Worm (Caenorhabditis elegans): ENCODE measurements around the gene ckr-2.

ce11 chrIII:1987693-1988092 is 33.7 kb downstream of the ckr-2 start, which contains the start of gene Y39A3B.8:
- TF ChIP-seq nhr-77 (tag; optimal IDR thresholded peaks at IDR 0.05) (no peak), unc-62 (GFP tag; optimal IDR thresholded peaks at IDR 0.05) (no peak), pqm-1 (tag; optimal IDR thresholded peaks at IDR 0.05) (no peak), pha-4 (tag; optimal IDR thresholded peaks at IDR 0.05) (no peak), lin-39 (tag; optimal IDR thresholded peaks at IDR 0.05) (no peak), elt-1 (tag; optimal IDR thresholded peaks at IDR 0.05) (no peak), eor-1 (tag; optimal IDR thresholded peaks at IDR 0.05) (no peak), egl-27 (tag; optimal IDR thresholded peaks at IDR 0.05) (no peak), elt-2 (tag; optimal IDR thresholded peaks at IDR 0.05) (no peak), fkh-10 (GFP tag; optimal IDR thresholded peaks at IDR 0.05) (no peak), ZK546.5 (tag; optimal IDR thresholded peaks at IDR 0.05) (no peak), ceh-28 (tag; optimal IDR thresholded peaks at IDR 0.05) (no peak), nhr-23 (tag; optimal IDR thresholded peaks at IDR 0.05) (no peak), lin-15B (tag; optimal IDR thresholded peaks at IDR 0.05) (no peak)

Data from whole organism, L3 larva.